Fruit fly (Drosophila melanogaster) whole organism, prepupa: Measurements from ENCODE around the gene Slob.

ENCODE experiments used
- Blimp-1 ChIP-seq: fragments of 200-800 bp; sonication (Bioruptor generic); optimal IDR thresholded peaks from 3 replicates; lab custom pipeline; 2017; ENCODE audit warnings: missing biosample characterization, missing genetic modification characterization, mild to moderate bottlenecking, moderate library complexity, missing genetic modification reagents
- CG10631 ChIP-seq: fragments of 200-800 bp; sonication (Bioruptor generic); optimal IDR thresholded peaks from 2 replicates; lab custom pipeline; 2016; ENCODE audit warnings: missing biosample characterization, missing genetic modification characterization
- CG10669 ChIP-seq: fragments of 200-800 bp; sonication (Bioruptor generic); optimal IDR thresholded peaks from 3 replicates; lab custom pipeline; 2018; ENCODE audit warnings: missing biosample characterization, mild to moderate bottlenecking, missing genetic modification characterization, moderate library complexity
- CG11762 ChIP-seq: fragments of 200-800 bp; sonication (Bioruptor generic); optimal IDR thresholded peaks from 3 replicates; lab custom pipeline; 2016; ENCODE audit warnings: missing biosample characterization, missing genetic modification characterization; ENCODE audit not compliant: insufficient read depth
- CG11902 ChIP-seq: fragments of 200-800 bp; sonication (Bioruptor generic); optimal IDR thresholded peaks from 3 replicates; lab custom pipeline; 2016; ENCODE audit warnings: missing biosample characterization, missing genetic modification characterization
- CG15336 ChIP-seq: fragments of 200-800 bp; sonication (Bioruptor generic); IDR thresholded peaks from 2 replicates; pipeline ENCODE4 v1.3.6; 2022; ENCODE audit warnings: missing biosample characterization, missing genetic modification characterization
- CG1621 ChIP-seq: fragments of 200-800 bp; sonication (Bioruptor generic); optimal IDR thresholded peaks from 3 replicates; lab custom pipeline; 2018; ENCODE audit warnings: missing biosample characterization, mild to moderate bottlenecking, missing genetic modification characterization
- CG16779 ChIP-seq: fragments of 200-800 bp; sonication (Bioruptor generic); optimal IDR thresholded peaks from 3 replicates; lab custom pipeline; 2017; ENCODE audit warnings: missing biosample characterization, mild to moderate bottlenecking, missing genetic modification characterization
- CG31627 ChIP-seq: fragments of 200-800 bp; sonication (Bioruptor generic); optimal IDR thresholded peaks from 3 replicates; lab custom pipeline; 2016; ENCODE audit warnings: missing biosample characterization, missing genetic modification characterization
- CG32006 ChIP-seq: fragments of 200-800 bp; sonication (Bioruptor generic); optimal IDR thresholded peaks from 3 replicates; lab custom pipeline; 2017; ENCODE audit warnings: missing biosample characterization, mild to moderate bottlenecking, missing genetic modification characterization
- CG3919 ChIP-seq: fragments of 200-800 bp; sonication (Bioruptor generic); optimal IDR thresholded peaks from 3 replicates; lab custom pipeline; 2016; ENCODE audit warnings: missing biosample characterization, missing genetic modification characterization
- CG4318 ChIP-seq: fragments of 200-800 bp; sonication (Bioruptor generic); optimal IDR thresholded peaks from 3 replicates; lab custom pipeline; 2017; ENCODE audit warnings: missing biosample characterization, mild to moderate bottlenecking, missing genetic modification characterization
- CG6163 ChIP-seq: fragments of 200-800 bp; sonication (Bioruptor generic); IDR thresholded peaks from 3 replicates; pipeline ENCODE4 v1.3.6; 2022; ENCODE audit warnings: missing biosample characterization, missing genetic modification characterization
- CG6276 ChIP-seq: fragments of 200-800 bp; sonication (Bioruptor generic); optimal IDR thresholded peaks from 2 replicates; lab custom pipeline; 2017; ENCODE audit warnings: missing biosample characterization, mild to moderate bottlenecking, missing genetic modification characterization
- CG6792 ChIP-seq: fragments of 200-800 bp; sonication (Bioruptor generic); optimal IDR thresholded peaks from 3 replicates; lab custom pipeline; 2016; ENCODE audit warnings: missing biosample characterization, missing genetic modification characterization
- CG6854 ChIP-seq: fragments of 200-800 bp; sonication (Bioruptor generic); optimal IDR thresholded peaks from 2 replicates; lab custom pipeline; 2017; ENCODE audit warnings: missing biosample characterization, mild to moderate bottlenecking, missing genetic modification characterization
- CG7368 ChIP-seq: fragments of 200-800 bp; sonication (Bioruptor generic); optimal IDR thresholded peaks from 3 replicates; lab custom pipeline; 2016; ENCODE audit warnings: missing biosample characterization, missing genetic modification characterization
- CG8319 ChIP-seq: fragments of 200-800 bp; sonication (Bioruptor generic); optimal IDR thresholded peaks from 3 replicates; lab custom pipeline; 2016; ENCODE audit warnings: missing biosample characterization, missing genetic modification characterization
- CG9139 ChIP-seq: fragments of 200-800 bp; sonication (Bioruptor generic); optimal IDR thresholded peaks from 3 replicates; lab custom pipeline; 2017; ENCODE audit warnings: missing biosample characterization, mild to moderate bottlenecking, missing genetic modification characterization
- Eip78C ChIP-seq: fragments of 200-800 bp; sonication (Bioruptor generic); peaks from one replicate; lab custom pipeline; 2016; ENCODE audit warnings: missing biosample characterization, missing genetic modification characterization
- Ets21C ChIP-seq: fragments of 200-800 bp; sonication (Bioruptor generic); optimal IDR thresholded peaks from 3 replicates; lab custom pipeline; 2016; ENCODE audit warnings: missing biosample characterization, missing genetic modification characterization
- Hr39 ChIP-seq: fragments of 200-800 bp; sonication (Bioruptor generic); optimal IDR thresholded peaks from 2 replicates; lab custom pipeline; 2016; ENCODE audit warnings: missing biosample characterization, missing genetic modification characterization
- Hr4 ChIP-seq: fragments of 200-800 bp; sonication (Bioruptor generic); optimal IDR thresholded peaks from 3 replicates; lab custom pipeline; 2016; ENCODE audit warnings: missing biosample characterization, missing genetic modification characterization
- Lpt ChIP-seq: fragments of 200-800 bp; sonication (Bioruptor generic); optimal IDR thresholded peaks from 3 replicates; lab custom pipeline; 2016; ENCODE audit warnings: missing biosample characterization, missing genetic modification characterization
- Met ChIP-seq: fragments of 200-800 bp; sonication (Bioruptor generic); optimal IDR thresholded peaks from 3 replicates; lab custom pipeline; 2016; ENCODE audit warnings: missing biosample characterization, missing genetic modification characterization
- OdsH ChIP-seq: fragments of 200-800 bp; sonication (Bioruptor generic); optimal IDR thresholded peaks from 3 replicates; lab custom pipeline; 2016; ENCODE audit warnings: missing biosample characterization, missing genetic modification characterization
- Smox ChIP-seq: fragments of 200-800 bp; sonication (Bioruptor generic); optimal IDR thresholded peaks from 3 replicates; lab custom pipeline; 2016; ENCODE audit warnings: missing biosample characterization, missing genetic modification characterization
- Sox102F ChIP-seq: fragments of 200-800 bp; sonication (Bioruptor generic); optimal IDR thresholded peaks from 2 replicates; lab custom pipeline; 2016; ENCODE audit warnings: missing biosample characterization, mild to moderate bottlenecking, missing genetic modification characterization
- Sox14 ChIP-seq: fragments of 200-800 bp; sonication (Bioruptor generic); optimal IDR thresholded peaks from 3 replicates; lab custom pipeline; 2016; ENCODE audit warnings: missing biosample characterization, missing genetic modification characterization
- acj6 ChIP-seq: fragments of 200-800 bp; sonication (Bioruptor generic); optimal IDR thresholded peaks from 3 replicates; lab custom pipeline; 2016; ENCODE audit warnings: missing biosample characterization, missing genetic modification characterization
- cyc ChIP-seq: fragments of 200-800 bp; sonication (Bioruptor generic); optimal IDR thresholded peaks from 3 replicates; lab custom pipeline; 2016; ENCODE audit warnings: missing biosample characterization, missing genetic modification characterization
- dac ChIP-seq: fragments of 200-800 bp; sonication (Bioruptor generic); optimal IDR thresholded peaks from 2 replicates; lab custom pipeline; 2017; ENCODE audit warnings: missing biosample characterization, mild to moderate bottlenecking, missing genetic modification characterization
- eg ChIP-seq: fragments of 200-800 bp; sonication (Bioruptor generic); IDR thresholded peaks from 3 replicates; pipeline ENCODE4 v1.3.6; 2022; ENCODE audit warnings: missing biosample characterization, missing genetic modification characterization
- esn ChIP-seq: fragments of 200-800 bp; sonication (Bioruptor generic); optimal IDR thresholded peaks from 2 replicates; lab custom pipeline; 2016; ENCODE audit warnings: missing biosample characterization, mild to moderate bottlenecking, missing genetic modification characterization, moderate library complexity
- fd59A ChIP-seq: fragments of 200-800 bp; sonication (Bioruptor generic); optimal IDR thresholded peaks from 2 replicates; lab custom pipeline; 2017; ENCODE audit warnings: missing biosample characterization, mild to moderate bottlenecking, missing genetic modification characterization, missing genetic modification reagents
- fd85E ChIP-seq: fragments of 200-800 bp; sonication (Bioruptor generic); optimal IDR thresholded peaks from 3 replicates; lab custom pipeline; 2016; ENCODE audit warnings: missing biosample characterization, missing genetic modification characterization
- fkh ChIP-seq: fragments of 200-800 bp; sonication (Bioruptor generic); optimal IDR thresholded peaks from 3 replicates; lab custom pipeline; 2017; ENCODE audit warnings: missing biosample characterization, mild to moderate bottlenecking, missing genetic modification characterization, moderate library complexity
- net ChIP-seq: fragments of 200-800 bp; sonication (Bioruptor generic); optimal IDR thresholded peaks from 3 replicates; lab custom pipeline; 2016; ENCODE audit warnings: missing biosample characterization, missing genetic modification characterization
- spab ChIP-seq: fragments of 200-800 bp; sonication (Bioruptor generic); optimal IDR thresholded peaks from 2 replicates; lab custom pipeline; 2017; ENCODE audit warnings: missing biosample characterization, mild to moderate bottlenecking, missing genetic modification characterization, missing genetic modification reagents
- ss ChIP-seq, 2 experiments: fragments of 200-800 bp; sonication (Bioruptor generic); optimal IDR thresholded peaks; 2 replicates in 1 of 2; 3 replicates in 1 of 2; lab custom pipeline; 2017 to 2018; ENCODE audit warnings: mild to moderate bottlenecking in 2 of 2, missing biosample characterization in 2 of 2, missing genetic modification characterization in 2 of 2, moderate library complexity in 1 of 2
- svp ChIP-seq: fragments of 200-800 bp; sonication (Bioruptor generic); peaks from one replicate; lab custom pipeline; 2016; ENCODE audit warnings: missing biosample characterization, missing genetic modification characterization
- topi ChIP-seq: fragments of 200-800 bp; sonication (Bioruptor generic); optimal IDR thresholded peaks from 3 replicates; lab custom pipeline; 2016; ENCODE audit warnings: missing biosample characterization, missing genetic modification characterization
- vri ChIP-seq: fragments of 200-800 bp; sonication (Bioruptor generic); optimal IDR thresholded peaks from 3 replicates; lab custom pipeline; 2016; ENCODE audit warnings: missing biosample characterization, mild to moderate bottlenecking, missing genetic modification characterization

The Slob gene

dm6 chr2L:7611580-7611979 is 63.3 kb downstream of the Slob start (continued):
- TF ChIP-seq acj6 (GFP tag; lab: Kevin White, UChicago) (peak; percentile 51), Met (GFP tag; lab: Kevin White, UChicago) (peak; percentile 69), Ets21C (GFP tag; lab: Kevin White, UChicago) (peak; percentile 32), CG10631 (GFP tag; lab: Kevin White, UChicago) (peak; percentile 72), Sox14 (peak; percentile 73), CG15336 (GFP tag; lab: Robert Waterston, UW) (peak; percentile 76), Eip78C (GFP tag; lab: Kevin White, UChicago) (peak; percentile 86), esn (GFP tag; lab: Kevin White, UChicago) (peak; percentile 76), CG31627 (GFP tag; lab: Kevin White, UChicago) (peak; percentile 49), CG6276 (GFP tag; lab: Kevin White, UChicago) (peak; percentile 58), Blimp-1 (GFP tag; lab: Kevin White, UChicago) (peak; percentile 50), Hr39 (GFP tag; lab: Kevin White, UChicago) (peak; percentile 61), CG9139 (GFP tag; lab: Kevin White, UChicago) (no peak), Sox102F (GFP tag; lab: Kevin White, UChicago) (peak; percentile 45)

- TF ChIP-seq CG16779 (no peak), dac (GFP tag; lab: Kevin White, UChicago) (no peak), CG6276 (GFP tag; lab: Kevin White, UChicago) (peak; percentile 45), CG3919 (GFP tag; lab: Kevin White, UChicago) (peak; percentile 36), Smox (GFP tag; lab: Kevin White, UChicago) (no peak), net (GFP tag; lab: Kevin White, UChicago) (no peak), Sox14 (no peak), Lpt (GFP tag; lab: Kevin White, UChicago) (no peak), CG4318 (no peak), Hr4 (GFP tag; lab: Kevin White, UChicago) (no peak), fd85E (GFP tag; lab: Kevin White, UChicago) (no peak), vri (GFP tag; lab: Kevin White, UChicago) (no peak), CG6854 (GFP tag; lab: Kevin White, UChicago) (peak; percentile 86), ss (GFP tag; optimal IDR thresholded peaks at IDR 0.05; lab: Kevin White, UChicago) (no peak), OdsH (peak; percentile 4), Blimp-1 (GFP tag; lab: Kevin White, UChicago) (peak; percentile 99), CG31627 (GFP tag; lab: Kevin White, UChicago) (no peak), CG1621 (tag; lab: Kevin White, UChicago) (no peak), CG7368 (no peak), spab (GFP tag; lab: Kevin White, UChicago) (no peak), fd59A (no peak), CG32006 (GFP tag; lab: Kevin White, UChicago) (peak; percentile 3), Sox102F (GFP tag; lab: Kevin White, UChicago) (peak; percentile 57), svp (GFP tag; lab: Kevin White, UChicago) (peak; percentile 67), CG6163 (peak; percentile 52; the same call in 2 of the 3 replicates), CG10669 (GFP tag; lab: Kevin White, UChicago) (no peak), Met (GFP tag; lab: Kevin White, UChicago) (peak; percentile 26), CG15336 (GFP tag; lab: Robert Waterston, UW) (peak; percentile 53; the same call in 1 of the 2 replicates), CG6792 (GFP tag; lab: Kevin White, UChicago) (no peak), eg (peak; percentile 51; the same call in 2 of the 3 replicates), CG8319 (GFP tag; lab: Kevin White, UChicago) (no peak), Eip78C (GFP tag; lab: Kevin White, UChicago) (peak; percentile 6), topi (GFP tag; lab: Kevin White, UChicago) (peak; percentile 14), cyc (no peak), fkh (no peak), CG11762 (no peak), CG11902 (GFP tag; lab: Kevin White, UChicago) (no peak)
These were observed 66.8 kb downstream of the Slob start, which contains the start of gene CG6739 for dm6 chr2L:7608083-7608482. TSS of gene CG6739 (plus strand) at chr2L:7608389.
